Worm (Caenorhabditis elegans) whole organism, young adult: Measurements from ENCODE around the gene H35N09.1.

Experiments
- B0019.2 ChIP-seq: fragments of 200-800 bp; sonication (Bioruptor generic); conservative IDR thresholded peaks from 2 replicates; pipeline ENCODE4 v1.3.6; 2022; ENCODE audit warnings: missing genetic modification reagents, missing genetic modification characterization, missing compliant biosample characterization
- B0035.1 ChIP-seq: sonication (generic microtip); optimal IDR thresholded peaks from 2 replicates; lab custom pipeline; 2016; ENCODE audit warnings: missing genetic modification characterization, mild to moderate bottlenecking, missing compliant biosample characterization, missing genotype, missing genetic modification reagents
- K11D2.4 ChIP-seq: fragments of 200-800 bp; sonication (Bioruptor generic); IDR thresholded peaks from 2 replicates; pipeline ENCODE4 v1.3.6; 2022; ENCODE audit warnings: missing genetic modification reagents, missing genetic modification characterization, missing compliant biosample characterization
- T07F8.4 ChIP-seq: sonication (generic microtip); optimal IDR thresholded peaks from 2 replicates; lab custom pipeline; 2016; ENCODE audit warnings: mild to moderate bottlenecking, missing genetic modification characterization, moderate library complexity, missing compliant biosample characterization
- Y67H2A.10 ChIP-seq: fragments of 200-800 bp; sonication (Bioruptor generic); conservative IDR thresholded peaks from 2 replicates; pipeline ENCODE4 v1.3.6; 2022; ENCODE audit warnings: missing genetic modification reagents, missing genetic modification characterization, missing compliant biosample characterization
- ZK185.1 ChIP-seq: sonication (generic microtip); optimal IDR thresholded peaks from 2 replicates; lab custom pipeline; 2016; ENCODE audit warnings: mild to moderate bottlenecking, missing genetic modification characterization, missing compliant biosample characterization; ENCODE audit not compliant: poor library complexity, severe bottlenecking
- aptf-2 ChIP-seq: fragments of 200-800 bp; sonication (Bioruptor generic); conservative IDR thresholded peaks from 2 replicates; pipeline ENCODE4 v1.3.6; 2022; ENCODE audit warnings: missing genetic modification reagents, missing genetic modification characterization, missing compliant biosample characterization
- attf-3 ChIP-seq: fragments of 200-800 bp; sonication (Bioruptor generic); conservative IDR thresholded peaks from 2 replicates; pipeline ENCODE4 v1.3.6; 2022; ENCODE audit warnings: missing genetic modification reagents, missing genetic modification characterization, missing compliant biosample characterization
- attf-5 ChIP-seq: fragments of 200-800 bp; sonication (Bioruptor generic); optimal IDR thresholded peaks from 2 replicates; lab custom pipeline; 2018; ENCODE audit warnings: mild to moderate bottlenecking, missing genetic modification characterization, missing compliant biosample characterization
- cebp-1 ChIP-seq, 2 experiments: fragments of 200-800 bp in 1 of 2; sonication (Bioruptor generic) in 1 of 2; sonication (generic microtip) in 1 of 2; IDR thresholded peaks in 1 of 2; optimal IDR thresholded peaks in 1 of 2; 2 replicates each; pipeline versions ENCODE4 v1.3.6 to Lab custom; 2017 to 2022; ENCODE audit warnings: missing compliant biosample characterization in 2 of 2, missing genetic modification characterization in 2 of 2, mild to moderate bottlenecking in 1 of 2, missing genetic modification reagents in 1 of 2, moderate library complexity in 1 of 2
- ceh-27 ChIP-seq: fragments of 200-800 bp; sonication (Bioruptor generic); optimal IDR thresholded peaks from 2 replicates; lab custom pipeline; 2018; ENCODE audit warnings: mild to moderate bottlenecking, missing genetic modification characterization, moderate library complexity, missing compliant biosample characterization
- fkh-3 ChIP-seq: sonication (generic microtip); optimal IDR thresholded peaks from 2 replicates; lab custom pipeline; 2016; ENCODE audit warnings: mild to moderate bottlenecking, missing genetic modification characterization, missing compliant biosample characterization
- gei-17 ChIP-seq: fragments of 200-800 bp; sonication (Bioruptor generic); optimal IDR thresholded peaks from 2 replicates; lab custom pipeline; 2018; ENCODE audit warnings: mild to moderate bottlenecking, missing genetic modification characterization, missing compliant biosample characterization
- him-1 ChIP-seq: sonication (generic microtip); optimal IDR thresholded peaks from 2 replicates; lab custom pipeline; 2016; ENCODE audit warnings: missing genotype, missing genetic modification reagents, missing genetic modification characterization, missing compliant biosample characterization
- hmg-1.2 ChIP-seq: fragments of 200-800 bp; sonication (Bioruptor generic); IDR thresholded peaks from 2 replicates; pipeline ENCODE4 v1.3.6; 2022; ENCODE audit warnings: missing genetic modification reagents, missing genetic modification characterization, missing compliant biosample characterization
- lin-40 ChIP-seq: sonication (generic microtip); optimal IDR thresholded peaks from 2 replicates; lab custom pipeline; 2016; ENCODE audit warnings: missing genetic modification characterization, mild to moderate bottlenecking, missing compliant biosample characterization, missing genotype, missing genetic modification reagents
- lin-54 ChIP-seq: fragments of 200-800 bp; sonication (Bioruptor generic); optimal IDR thresholded peaks from 2 replicates; lab custom pipeline; 2018; ENCODE audit warnings: mild to moderate bottlenecking, missing genetic modification characterization, missing compliant biosample characterization
- lsy-27 ChIP-seq: sonication (generic microtip); optimal IDR thresholded peaks from 2 replicates; lab custom pipeline; 2017; ENCODE audit warnings: missing genetic modification characterization, mild to moderate bottlenecking, missing compliant biosample characterization, antibody characterized with exemption, missing genotype, borderline replicate concordance; ENCODE audit not compliant: insufficient read depth
- mes-4 ChIP-seq: sonication (generic microtip); optimal IDR thresholded peaks from 2 replicates; lab custom pipeline; 2016; ENCODE audit warnings: missing genotype, missing genetic modification characterization, missing compliant biosample characterization
- nhr-80 ChIP-seq: sonication (generic microtip); optimal IDR thresholded peaks from 2 replicates; lab custom pipeline; 2016; ENCODE audit warnings: missing genetic modification characterization, missing compliant biosample characterization
- rcor-1 ChIP-seq: fragments of 200-800 bp; sonication (Bioruptor generic); IDR thresholded peaks from 2 replicates; pipeline ENCODE4 v1.3.6; 2022; ENCODE audit warnings: missing genetic modification reagents, missing genetic modification characterization, missing compliant biosample characterization
- rpc-1 ChIP-seq, 2 experiments: fragments of 150-350 bp in 1 of 2; sonication (generic microtip) in 1 of 2; optimal IDR thresholded peaks; 2 replicates each; lab custom pipeline; 2014 to 2018; ENCODE audit warnings: missing biosample characterization in 1 of 2, missing genetic modification characterization in 1 of 2, missing genetic modification reagents in 1 of 2, missing genotype in 1 of 2
- snpc-4 ChIP-seq, 5 experiments: fragments of 150-350 bp in 1 of 5; sonication (generic microtip) in 4 of 5; optimal IDR thresholded peaks; 2 replicates each; lab custom pipeline; 2014 to 2018; ENCODE audit warnings: missing genetic modification characterization in 5 of 5, missing biosample characterization in 3 of 5, antibody characterized with exemption in 2 of 5, mild to moderate bottlenecking in 2 of 5, missing compliant biosample characterization in 2 of 5, missing genotype in 2 of 5, moderate library complexity in 2 of 5, missing genetic modification reagents in 1 of 5
- xnd-1 ChIP-seq: sonication (generic microtip); optimal IDR thresholded peaks from 2 replicates; lab custom pipeline; 2016; ENCODE audit warnings: missing genotype, missing genetic modification reagents, missing genetic modification characterization, missing compliant biosample characterization
- zfh-2 ChIP-seq: fragments of 200-800 bp; sonication (Bioruptor generic); conservative IDR thresholded peaks from 2 replicates; pipeline ENCODE4 v1.3.6; 2022; ENCODE audit warnings: missing genetic modification reagents, missing genetic modification characterization, missing compliant biosample characterization
- ztf-18 ChIP-seq: sonication (generic microtip); optimal IDR thresholded peaks from 2 replicates; lab custom pipeline; 2016; ENCODE audit warnings: missing genotype, mild to moderate bottlenecking, missing genetic modification characterization, missing compliant biosample characterization
- ztf-25 ChIP-seq: fragments of 200-800 bp; sonication (Bioruptor generic); IDR thresholded peaks from 2 replicates; pipeline ENCODE4 v1.3.6; 2022; ENCODE audit warnings: missing genetic modification reagents, missing genetic modification characterization, missing compliant biosample characterization
- ztf-26 ChIP-seq: sonication (generic microtip); optimal IDR thresholded peaks from 2 replicates; lab custom pipeline; 2017; ENCODE audit warnings: missing genetic modification characterization, missing compliant biosample characterization

Gene H35N09.1

ce11 chrX:8605005-8605404 is at the start of gene H35N09.1, which contains the start of gene H35N09.2:
Gene H35N09.1, plus strand, starts transcription at chrX:8605339.
Gene H35N09.2, minus strand, starts transcription at chrX:8605058.
- TF ChIP-seq K11D2.4 (GFP tag; lab: Robert Waterston, UW) = 0 out of 2 replicates have a peak, but pooled peaks have one; percentile 10
- TF ChIP-seq cebp-1 (GFP tag; IDR thresholded peaks at IDR 0.05; lab: Robert Waterston, UW) = no peak
- TF ChIP-seq cebp-1 (tag; optimal IDR thresholded peaks at IDR 0.05; lab: Kevin White, UChicago) = peak; percentile 0
- TF ChIP-seq ceh-27 (GFP tag; lab: Kevin White, UChicago) = peak; percentile 18
- peak; percentile 42 for TF ChIP-seq lin-54 (GFP tag; lab: Kevin White, UChicago)
- peak; percentile 91 for TF ChIP-seq attf-5 (GFP tag; lab: Kevin White, UChicago)
- TF ChIP-seq nhr-80 (tag; lab: Kevin White, UChicago) = peak; percentile 32
- peak; percentile 68; the same call in 1 of the 2 replicates for TF ChIP-seq hmg-1.2 (GFP tag; lab: Robert Waterston, UW)
- no peak for TF ChIP-seq B0035.1 (tag; lab: Kevin White, UChicago)
- TF ChIP-seq gei-17 (GFP tag; lab: Kevin White, UChicago) = no peak
- TF ChIP-seq T07F8.4 = no peak
- TF ChIP-seq snpc-4 (GFP tag; optimal IDR thresholded peaks at IDR 0.05; lab: Kevin White, UChicago) = no peak
- TF ChIP-seq snpc-4 (tag; optimal IDR thresholded peaks at IDR 0.05; lab: Kevin White, UChicago) = peak in 1 of 4 experiments; percentile 31
- TF ChIP-seq, all 124 proteins: peak for 8

DNA sequence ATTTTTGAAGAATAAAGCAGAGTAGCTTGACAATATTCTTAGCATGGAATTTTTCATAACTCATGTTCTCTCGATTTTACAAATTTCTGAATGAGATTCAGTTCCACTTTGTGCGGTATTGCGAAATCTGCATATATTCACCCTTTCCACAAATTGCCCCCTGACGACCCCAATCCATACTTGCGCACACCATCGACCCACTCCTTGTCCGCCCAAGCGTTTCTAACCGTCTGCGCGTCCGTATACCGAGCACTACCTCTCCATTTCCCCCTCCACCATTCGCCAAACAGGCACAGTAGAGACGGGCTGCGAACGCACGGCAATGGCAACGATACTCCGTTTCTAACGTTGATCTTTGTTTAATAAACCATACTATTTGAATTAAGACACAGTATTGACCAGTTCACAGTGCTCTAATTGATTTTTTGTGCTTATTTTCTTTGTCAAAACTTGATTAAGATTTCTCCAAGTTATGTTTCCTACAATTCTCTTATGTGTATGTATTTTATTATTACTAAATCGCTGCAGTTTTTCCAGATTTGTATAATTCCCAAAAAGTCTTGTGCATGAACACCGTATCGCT is 48.4 kb upstream of the H35N09.1 start, which contains the start of gene utx-1:
utx-1 (plus strand) TSS at position 533 of the 583 bp plus-strand sequence.
- peak; percentile 78 for TF ChIP-seq attf-3 (GFP tag; lab: Robert Waterston, UW)
- no peak for TF ChIP-seq T07F8.4
- TF ChIP-seq rpc-1 (optimal IDR thresholded peaks at IDR 0.05; lab: Kevin White, UChicago) = no peak
- TF ChIP-seq rpc-1 (tag; optimal IDR thresholded peaks at IDR 0.05; lab: Kevin White, UChicago) = no peak
- TF ChIP-seq ZK185.1 (tag; lab: Kevin White, UChicago) = peak; percentile 16
- no peak for TF ChIP-seq mes-4 (tag; lab: Kevin White, UChicago)
- peak; percentile 9 for TF ChIP-seq ztf-18 (tag; lab: Kevin White, UChicago)
- TF ChIP-seq hmg-1.2 (GFP tag; lab: Robert Waterston, UW) = peak; percentile 83; the same call in 1 of the 2 replicates
- peak; percentile 30 for TF ChIP-seq lin-40 (tag; lab: Kevin White, UChicago)
- TF ChIP-seq xnd-1 (tag; lab: Kevin White, UChicago) = no peak
- no peak for TF ChIP-seq fkh-3 (tag; lab: Kevin White, UChicago)
- peak; percentile 86 for TF ChIP-seq cebp-1 (GFP tag; IDR thresholded peaks at IDR 0.05; lab: Robert Waterston, UW)
- peak; percentile 98 for TF ChIP-seq cebp-1 (tag; optimal IDR thresholded peaks at IDR 0.05; lab: Kevin White, UChicago)
- peak; percentile 44; the same call in 1 of the 2 replicates for TF ChIP-seq zfh-2 (GFP tag; lab: Robert Waterston, UW)

DNA sequence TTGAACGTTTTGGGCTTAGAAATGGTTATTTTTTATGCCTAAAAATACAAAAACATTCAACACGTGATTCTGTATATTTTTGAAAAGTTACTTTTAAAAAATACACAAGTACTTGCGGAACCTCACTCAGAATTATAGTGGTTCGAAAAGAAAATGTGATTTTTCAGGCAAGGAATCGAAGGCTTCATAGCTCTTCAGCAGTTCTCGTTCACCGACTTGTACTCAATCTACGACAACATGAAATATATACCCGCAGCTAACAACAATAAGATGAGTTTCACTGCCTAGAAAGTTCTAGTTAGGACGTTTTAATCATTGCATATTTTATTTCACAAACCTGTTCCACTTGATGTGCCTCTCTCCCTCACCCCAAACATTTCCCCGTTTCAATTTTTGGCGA is 42.6 kb upstream of the H35N09.1 start:
- TF ChIP-seq lin-40 (tag; lab: Kevin White, UChicago) (no peak), Y67H2A.10 (GFP tag; lab: Robert Waterston, UW) (no peak), rcor-1 (GFP tag; lab: Robert Waterston, UW) (no peak), gei-17 (GFP tag; lab: Kevin White, UChicago) (no peak), ztf-26 (tag; lab: Kevin White, UChicago) (no peak), B0019.2 (GFP tag; lab: Robert Waterston, UW) (no peak), him-1 (no peak), aptf-2 (GFP tag; lab: Robert Waterston, UW) (no peak), ztf-25 (no peak), lsy-27 (no peak)
